Worm (Caenorhabditis elegans): ENCODE results near the gene vang-1.

DNA sequence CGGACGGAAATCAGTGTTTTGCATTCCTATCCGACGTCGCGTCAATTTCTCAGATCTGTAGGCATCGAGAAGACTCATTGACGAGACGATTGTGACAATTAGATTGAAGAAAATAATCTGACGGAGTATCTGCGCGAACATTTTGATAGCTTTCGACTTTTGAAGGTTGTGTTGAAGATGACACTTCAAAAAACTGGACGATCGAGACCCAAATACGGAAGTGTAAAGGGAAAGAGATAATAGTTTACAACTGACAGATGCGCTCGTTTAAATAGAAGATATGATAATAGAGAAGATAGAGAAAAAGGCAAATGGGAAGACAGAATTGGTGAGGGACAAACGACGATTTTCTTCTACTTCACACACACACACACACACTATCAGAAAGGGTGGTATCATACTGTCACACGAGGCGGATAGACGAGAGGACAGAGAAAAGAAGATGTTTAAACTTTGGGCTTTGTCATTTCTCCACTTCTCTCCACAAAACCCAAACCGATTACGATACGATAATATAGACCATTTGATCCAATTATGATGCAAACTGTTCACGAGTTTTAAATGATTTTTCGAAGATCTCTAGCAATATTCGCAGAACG is 5.6 kb downstream of the vang-1 start, which contains the start of gene B0410.3:
- TF ChIP-seq aly-2 (tag; optimal IDR thresholded peaks at IDR 0.05) (no peak), fkh-2 (tag; optimal IDR thresholded peaks at IDR 0.05) (no peak), lin-39 (tag; optimal IDR thresholded peaks at IDR 0.05) (no peak), nhr-11 (tag; optimal IDR thresholded peaks at IDR 0.05) (no peak), mdl-1 (tag; optimal IDR thresholded peaks at IDR 0.05) (peak; percentile 52)
